Worm (Caenorhabditis elegans) whole organism, L4 larva: ENCODE data around the gene unc-33.

Source experiments
- F49E8.2 ChIP-seq: sonication (generic microtip); optimal IDR thresholded peaks from 2 replicates; lab custom pipeline; 2016; ENCODE audit warnings: missing compliant biosample characterization, mild to moderate bottlenecking, missing genetic modification characterization, borderline replicate concordance
- aly-2 ChIP-seq: sonication (generic microtip); optimal IDR thresholded peaks from 2 replicates; lab custom pipeline; 2018; ENCODE audit warnings: missing biosample characterization, missing genetic modification characterization
- ceh-82 ChIP-seq: sonication (generic microtip); optimal IDR thresholded peaks from 2 replicates; lab custom pipeline; 2017; ENCODE audit warnings: missing biosample characterization, missing genetic modification characterization
- fkh-10 ChIP-seq: fragments of 150-350 bp; optimal IDR thresholded peaks from 2 replicates; lab custom pipeline; 2014; ENCODE audit warnings: missing biosample characterization, missing genetic modification reagents, missing genetic modification characterization
- fos-1 ChIP-seq: fragments of 150-350 bp; optimal IDR thresholded peaks from 2 replicates; lab custom pipeline; 2014; ENCODE audit warnings: missing biosample characterization, missing genetic modification characterization
- lin-39 ChIP-seq: fragments of 150-350 bp; optimal IDR thresholded peaks from 2 replicates; lab custom pipeline; 2014; ENCODE audit warnings: missing biosample characterization, missing genetic modification reagents, missing genetic modification characterization
- nhr-10 ChIP-seq: fragments of 150-350 bp; optimal IDR thresholded peaks from 2 replicates; lab custom pipeline; 2014; ENCODE audit warnings: missing biosample characterization, missing genetic modification characterization
- nhr-11 ChIP-seq: fragments of 150-350 bp; optimal IDR thresholded peaks from 2 replicates; lab custom pipeline; 2014; ENCODE audit warnings: missing biosample characterization, missing genetic modification characterization
- nhr-111 ChIP-seq: fragments of 200-800 bp; sonication (Bioruptor generic); optimal IDR thresholded peaks from 2 replicates; lab custom pipeline; 2018; ENCODE audit warnings: mild to moderate bottlenecking, missing genetic modification characterization, missing compliant biosample characterization
- nhr-237 ChIP-seq: sonication (generic microtip); optimal IDR thresholded peaks from 2 replicates; lab custom pipeline; 2017; ENCODE audit warnings: missing biosample characterization, missing genetic modification characterization
- nhr-42 ChIP-seq: fragments of 200-800 bp; sonication (Bioruptor generic); IDR thresholded peaks from 2 replicates; pipeline ENCODE4 v1.3.6; 2022; ENCODE audit warnings: missing genetic modification characterization, missing compliant biosample characterization
- nhr-77 ChIP-seq: fragments of 150-350 bp; optimal IDR thresholded peaks from 2 replicates; lab custom pipeline; 2014; ENCODE audit warnings: missing biosample characterization, missing genetic modification characterization
- unc-62 ChIP-seq, 3 experiments: fragments of 150-350 bp in 1 of 3; sonication (generic microtip); optimal IDR thresholded peaks in 2 of 3; peaks in 1 of 3; 1 replicate in 1 of 3; 2 replicates in 2 of 3; lab custom pipeline; 2014 to 2017; ENCODE audit warnings: missing biosample characterization in 3 of 3, missing genetic modification characterization in 3 of 3, missing genetic modification reagents in 3 of 3, missing genotype in 1 of 3
- zip-2 ChIP-seq: fragments of 150-350 bp; optimal IDR thresholded peaks from 2 replicates; lab custom pipeline; 2014; ENCODE audit warnings: missing biosample characterization, missing genetic modification characterization

DNA sequence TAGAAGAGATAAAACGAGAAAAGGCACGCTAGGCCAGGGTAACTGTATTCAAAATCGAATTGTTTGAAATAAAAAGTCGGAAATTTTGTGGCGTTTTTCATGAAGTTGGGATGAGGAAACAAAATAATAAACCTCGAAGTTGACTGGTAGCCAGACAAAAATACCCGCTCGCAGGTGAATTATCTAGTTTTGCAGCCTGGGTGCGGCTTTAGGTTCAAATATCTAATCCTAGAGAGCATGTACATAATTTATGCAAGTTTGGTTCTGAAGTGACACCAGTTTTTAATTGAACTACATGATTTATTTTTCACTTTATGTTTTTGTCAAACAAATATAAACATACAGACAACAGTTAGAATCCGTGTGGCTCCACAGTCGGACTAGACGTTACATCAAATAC lies 34.9 kb upstream of the unc-33 start, which contains the start of gene srz-37:
- TF ChIP-seq nhr-111 (GFP tag; lab: Kevin White, UChicago) = no peak
- TF ChIP-seq ceh-82 (tag; lab: Kevin White, UChicago) = no peak
- no peak for TF ChIP-seq nhr-10 (tag; lab: Kevin White, UChicago)
- no peak for TF ChIP-seq lin-39 (tag; lab: Kevin White, UChicago)
- TF ChIP-seq unc-62 (GFP tag; optimal IDR thresholded peaks at IDR 0.05 in 1 of 2; lab: Kevin White, UChicago) = no peak
- TF ChIP-seq unc-62 (tag; optimal IDR thresholded peaks at IDR 0.05; lab: Kevin White, UChicago) = no peak
- TF ChIP-seq nhr-237 = no peak
- TF ChIP-seq zip-2 = no peak
- no peak for TF ChIP-seq nhr-77 (tag; lab: Kevin White, UChicago)
- TF ChIP-seq F49E8.2 = no peak
- TF ChIP-seq nhr-11 (tag; lab: Kevin White, UChicago) = no peak
- no peak for TF ChIP-seq aly-2 (tag; lab: Kevin White, UChicago)
- TF ChIP-seq fos-1 (tag; lab: Kevin White, UChicago) = no peak
- TF ChIP-seq nhr-42 (GFP tag; lab: Robert Waterston, UW) = no peak
- TF ChIP-seq fkh-10 = no peak
